Worm (Caenorhabditis elegans) whole organism, young adult: ENCODE measurements around the gene ttr-16.

ENCODE experiments used
- C06A6.2 ChIP-seq: fragments of 200-800 bp; sonication (Bioruptor generic); conservative IDR thresholded peaks from 2 replicates; pipeline ENCODE4 v1.3.6; 2022; ENCODE audit warnings: missing genetic modification characterization, missing compliant biosample characterization
- C17E4.6 ChIP-seq: fragments of 200-800 bp; sonication (Bioruptor generic); IDR thresholded peaks from 2 replicates; pipeline ENCODE4 v1.3.6; 2022; ENCODE audit warnings: missing genetic modification reagents, missing genetic modification characterization, missing compliant biosample characterization
- F33H1.4 ChIP-seq: fragments of 200-800 bp; sonication (Bioruptor generic); IDR thresholded peaks from 2 replicates; pipeline ENCODE4 v1.3.6; 2022; ENCODE audit warnings: missing genetic modification reagents, missing genetic modification characterization, missing compliant biosample characterization
- F52B5.7 ChIP-seq: sonication (generic microtip); optimal IDR thresholded peaks from 2 replicates; lab custom pipeline; 2016; ENCODE audit warnings: mild to moderate bottlenecking, missing genetic modification characterization, missing compliant biosample characterization
- F57A8.1 ChIP-seq: fragments of 200-800 bp; sonication (Bioruptor generic); optimal IDR thresholded peaks from 2 replicates; lab custom pipeline; 2018; ENCODE audit warnings: mild to moderate bottlenecking, missing genetic modification characterization, moderate library complexity, missing compliant biosample characterization
- K12H6.12 ChIP-seq: fragments of 200-800 bp; sonication (Bioruptor generic); optimal IDR thresholded peaks from 2 replicates; lab custom pipeline; 2018; ENCODE audit warnings: mild to moderate bottlenecking, missing genetic modification characterization, missing compliant biosample characterization
- T07F8.4 ChIP-seq: sonication (generic microtip); optimal IDR thresholded peaks from 2 replicates; lab custom pipeline; 2016; ENCODE audit warnings: mild to moderate bottlenecking, missing genetic modification characterization, moderate library complexity, missing compliant biosample characterization
- Y53F4B.3 ChIP-seq: fragments of 200-800 bp; sonication (Bioruptor generic); IDR thresholded peaks from 2 replicates; pipeline ENCODE4 v1.3.6; 2022; ENCODE audit warnings: missing genetic modification reagents, missing genetic modification characterization, missing compliant biosample characterization
- Y53G8AR.9 ChIP-seq: fragments of 200-800 bp; sonication (Bioruptor generic); conservative IDR thresholded peaks from 2 replicates; pipeline ENCODE4 v1.3.6; 2022; ENCODE audit warnings: missing genetic modification reagents, missing genetic modification characterization, missing compliant biosample characterization
- ZK185.1 ChIP-seq: sonication (generic microtip); optimal IDR thresholded peaks from 2 replicates; lab custom pipeline; 2016; ENCODE audit warnings: mild to moderate bottlenecking, missing genetic modification characterization, missing compliant biosample characterization; ENCODE audit not compliant: poor library complexity, severe bottlenecking
- akir-1 ChIP-seq: fragments of 200-800 bp; sonication (Bioruptor generic); optimal IDR thresholded peaks from 2 replicates; lab custom pipeline; 2018; ENCODE audit warnings: mild to moderate bottlenecking, missing genetic modification characterization, moderate library complexity, missing compliant biosample characterization
- ama-1 ChIP-seq, 3 experiments: fragments of 150-350 bp in 1 of 3; sonication (generic microtip) in 2 of 3; optimal IDR thresholded peaks; 2 replicates each; lab custom pipeline; 2014 to 2018; ENCODE audit warnings: missing biosample characterization in 2 of 3, missing genetic modification characterization in 2 of 3, missing genetic modification reagents in 2 of 3
- attf-3 ChIP-seq: fragments of 200-800 bp; sonication (Bioruptor generic); conservative IDR thresholded peaks from 2 replicates; pipeline ENCODE4 v1.3.6; 2022; ENCODE audit warnings: missing genetic modification reagents, missing genetic modification characterization, missing compliant biosample characterization
- attf-5 ChIP-seq: fragments of 200-800 bp; sonication (Bioruptor generic); optimal IDR thresholded peaks from 2 replicates; lab custom pipeline; 2018; ENCODE audit warnings: mild to moderate bottlenecking, missing genetic modification characterization, missing compliant biosample characterization
- bed-2 ChIP-seq: fragments of 200-800 bp; sonication (Bioruptor generic); IDR thresholded peaks from 2 replicates; pipeline ENCODE4 v1.3.6; 2022; ENCODE audit warnings: missing genetic modification reagents, missing genetic modification characterization, missing compliant biosample characterization
- ceh-100 ChIP-seq: fragments of 200-800 bp; sonication (Bioruptor generic); IDR thresholded peaks from 2 replicates; pipeline ENCODE4 v1.3.6; 2022; ENCODE audit warnings: missing genetic modification reagents, missing genetic modification characterization, missing compliant biosample characterization
- ceh-27 ChIP-seq: fragments of 200-800 bp; sonication (Bioruptor generic); optimal IDR thresholded peaks from 2 replicates; lab custom pipeline; 2018; ENCODE audit warnings: mild to moderate bottlenecking, missing genetic modification characterization, moderate library complexity, missing compliant biosample characterization
- ceh-40 ChIP-seq: fragments of 200-800 bp; sonication (Bioruptor generic); IDR thresholded peaks from 2 replicates; pipeline ENCODE4 v1.3.6; 2022; ENCODE audit warnings: missing genetic modification characterization, missing compliant biosample characterization
- dpff-1 ChIP-seq: sonication (generic microtip); optimal IDR thresholded peaks from 2 replicates; lab custom pipeline; 2017; ENCODE audit warnings: mild to moderate bottlenecking, missing genetic modification characterization, missing compliant biosample characterization
- dpl-1 ChIP-seq: fragments of 150-350 bp; optimal IDR thresholded peaks from 2 replicates; lab custom pipeline; 2014; ENCODE audit warnings: missing biosample characterization, missing genetic modification reagents, missing genetic modification characterization
- gei-17 ChIP-seq: fragments of 200-800 bp; sonication (Bioruptor generic); optimal IDR thresholded peaks from 2 replicates; lab custom pipeline; 2018; ENCODE audit warnings: mild to moderate bottlenecking, missing genetic modification characterization, missing compliant biosample characterization
- him-1 ChIP-seq: sonication (generic microtip); optimal IDR thresholded peaks from 2 replicates; lab custom pipeline; 2016; ENCODE audit warnings: missing genotype, missing genetic modification reagents, missing genetic modification characterization, missing compliant biosample characterization
- hmg-1.2 ChIP-seq: fragments of 200-800 bp; sonication (Bioruptor generic); IDR thresholded peaks from 2 replicates; pipeline ENCODE4 v1.3.6; 2022; ENCODE audit warnings: missing genetic modification reagents, missing genetic modification characterization, missing compliant biosample characterization
- lag-1 ChIP-seq: fragments of 200-800 bp; sonication (Bioruptor generic); IDR thresholded peaks from 2 replicates; pipeline ENCODE4 v1.3.6; 2022; ENCODE audit warnings: missing genetic modification reagents, missing genetic modification characterization, missing compliant biosample characterization
- lin-40 ChIP-seq: sonication (generic microtip); optimal IDR thresholded peaks from 2 replicates; lab custom pipeline; 2016; ENCODE audit warnings: missing genetic modification characterization, mild to moderate bottlenecking, missing compliant biosample characterization, missing genotype, missing genetic modification reagents
- lsy-27 ChIP-seq: sonication (generic microtip); optimal IDR thresholded peaks from 2 replicates; lab custom pipeline; 2017; ENCODE audit warnings: missing genetic modification characterization, mild to moderate bottlenecking, missing compliant biosample characterization, antibody characterized with exemption, missing genotype, borderline replicate concordance; ENCODE audit not compliant: insufficient read depth
- mcd-1 ChIP-seq: fragments of 200-800 bp; sonication (Bioruptor generic); IDR thresholded peaks from 2 replicates; pipeline ENCODE4 v1.3.6; 2022; ENCODE audit warnings: missing genetic modification reagents, missing genetic modification characterization, missing compliant biosample characterization
- mxl-1 ChIP-seq: sonication (generic microtip); optimal IDR thresholded peaks from 2 replicates; lab custom pipeline; 2016; ENCODE audit warnings: missing genetic modification characterization, missing compliant biosample characterization
- nhr-27 ChIP-seq: fragments of 200-800 bp; sonication (Bioruptor generic); optimal IDR thresholded peaks from 2 replicates; lab custom pipeline; 2018; ENCODE audit warnings: mild to moderate bottlenecking, missing genetic modification characterization, moderate library complexity, missing compliant biosample characterization
- nhr-80 ChIP-seq: sonication (generic microtip); optimal IDR thresholded peaks from 2 replicates; lab custom pipeline; 2016; ENCODE audit warnings: missing genetic modification characterization, missing compliant biosample characterization
- pbrm-1 ChIP-seq: fragments of 200-800 bp; sonication (Bioruptor generic); IDR thresholded peaks from 2 replicates; pipeline ENCODE4 v1.3.6; 2022; ENCODE audit warnings: missing genetic modification reagents, missing genetic modification characterization, missing compliant biosample characterization
- rec-8 ChIP-seq, 2 experiments: sonication (generic microtip); optimal IDR thresholded peaks; 2 replicates each; lab custom pipeline; 2016; ENCODE audit warnings: mild to moderate bottlenecking in 2 of 2, missing genetic modification characterization in 2 of 2, missing genetic modification reagents in 2 of 2, missing genotype in 2 of 2, missing biosample characterization in 1 of 2, missing compliant biosample characterization in 1 of 2, moderate library complexity in 1 of 2
- repo-1 ChIP-seq: sonication (generic microtip); optimal IDR thresholded peaks from 2 replicates; lab custom pipeline; 2017; ENCODE audit warnings: mild to moderate bottlenecking, missing genetic modification characterization, missing compliant biosample characterization
- unc-130 ChIP-seq: sonication (generic microtip); optimal IDR thresholded peaks from 2 replicates; lab custom pipeline; 2016; ENCODE audit warnings: missing genetic modification reagents, missing genetic modification characterization, missing compliant biosample characterization
- unc-62 ChIP-seq: fragments of 150-350 bp; optimal IDR thresholded peaks from 2 replicates; lab custom pipeline; 2014; ENCODE audit warnings: missing biosample characterization, missing genetic modification reagents, missing genetic modification characterization

The ttr-16 gene

ce11 chrIV:11102608-11103007 lies 38.7 kb upstream of the ttr-16 start, which contains the start of gene srlf-17:
srlf-17 (minus strand) TSS chrIV:11102708.
- TF ChIP-seq attf-3: no peak
- TF ChIP-seq gei-17 (GFP tag; lab: Kevin White, UChicago): no peak
- no peak for TF ChIP-seq hmg-1.2 (GFP tag; lab: Robert Waterston, UW)

ce11 chrIV:11101383-11101782 lies 37.4 kb upstream of the ttr-16 start, which contains the start of gene srlf-18:
srlf-18 (minus strand) TSS chrIV:11101483.
- TF ChIP-seq T07F8.4 (tag; lab: Kevin White, UChicago) (no peak), him-1 (tag; lab: Kevin White, UChicago) (no peak), rec-8 (tag; optimal IDR thresholded peaks at IDR 0.05; lab: Kevin White, UChicago) (no peak), mcd-1 (GFP tag; lab: Robert Waterston, UW) (no peak), F33H1.4 (GFP tag; lab: Robert Waterston, UW) (no peak), F52B5.7 (tag; lab: Kevin White, UChicago) (no peak), ceh-40 (GFP tag; lab: Robert Waterston, UW) (no peak), C06A6.2 (GFP tag; lab: Robert Waterston, UW) (no peak), unc-62 (GFP tag; lab: Kevin White, UChicago) (no peak), dpff-1 (tag; lab: Kevin White, UChicago) (no peak), F57A8.1 (GFP tag; lab: Kevin White, UChicago) (no peak), Y53F4B.3 (no peak), nhr-27 (no peak), ceh-100 (GFP tag; lab: Robert Waterston, UW) (no peak), lin-40 (tag; lab: Kevin White, UChicago) (no peak), ZK185.1 (tag; lab: Kevin White, UChicago) (no peak)

- TF ChIP-seq dpl-1 (GFP tag; lab: Kevin White, UChicago): no peak
- no peak for TF ChIP-seq F57A8.1 (GFP tag; lab: Kevin White, UChicago)
- TF ChIP-seq ceh-27 (GFP tag; lab: Kevin White, UChicago): no peak
- no peak for TF ChIP-seq lag-1 (GFP tag; lab: Robert Waterston, UW)
These were observed 36.3 kb upstream of the ttr-16 start, which contains the start of gene str-3 for ce11 chrIV:11100271-11100670. str-3 (minus strand) TSS chrIV:11100371.

ce11 chrIV:11097795-11098194 lies 33.9 kb upstream of the ttr-16 start, which contains the start of gene M7.12:
M7.12 (minus strand) TSS chrIV:11097982.
- TF ChIP-seq pbrm-1 (GFP tag; lab: Robert Waterston, UW) (no peak), K12H6.12 (tag; lab: Kevin White, UChicago) (no peak), akir-1 (GFP tag; lab: Kevin White, UChicago) (no peak), mxl-1 (tag; lab: Kevin White, UChicago) (no peak), nhr-80 (tag; lab: Kevin White, UChicago) (no peak), attf-5 (GFP tag; lab: Kevin White, UChicago) (no peak), bed-2 (GFP tag; lab: Robert Waterston, UW) (no peak), repo-1 (tag; lab: Kevin White, UChicago) (no peak), ZK185.1 (tag; lab: Kevin White, UChicago) (no peak), Y53G8AR.9 (GFP tag; lab: Robert Waterston, UW) (no peak), unc-130 (no peak), C17E4.6 (no peak), attf-3 (no peak), lsy-27 (tag; lab: Kevin White, UChicago) (no peak), ceh-27 (GFP tag; lab: Kevin White, UChicago) (no peak), ama-1 (optimal IDR thresholded peaks at IDR 0.05; lab: Kevin White, UChicago) (no peak), ama-1 (GFP tag; optimal IDR thresholded peaks at IDR 0.05; lab: Kevin White, UChicago) (no peak)
